Worm (Caenorhabditis elegans) whole organism, late embryonic: ENCODE measurements around the gene set-20.

Experiments used
- C38D4.7 ChIP-seq: fragments of 200-800 bp; sonication (Bioruptor generic); optimal IDR thresholded peaks from 2 replicates; lab custom pipeline; 2018; ENCODE audit warnings: mild to moderate bottlenecking, missing genetic modification characterization, moderate library complexity, missing compliant biosample characterization
- F13H6.1 ChIP-seq: sonication (generic microtip); optimal IDR thresholded peaks from 2 replicates; lab custom pipeline; 2016; ENCODE audit warnings: missing genetic modification characterization, missing compliant biosample characterization
- K02D7.2 ChIP-seq: sonication (generic microtip); optimal IDR thresholded peaks from 2 replicates; lab custom pipeline; 2017; ENCODE audit warnings: mild to moderate bottlenecking, missing genetic modification characterization, missing compliant biosample characterization
- K09A11.1 ChIP-seq: sonication (generic microtip); optimal IDR thresholded peaks from 2 replicates; lab custom pipeline; 2017; ENCODE audit warnings: antibody characterized with exemption, mild to moderate bottlenecking, missing genetic modification characterization, missing compliant biosample characterization; ENCODE audit not compliant: insufficient read depth
- T23F11.4 ChIP-seq: fragments of 200-800 bp; sonication (Bioruptor generic); optimal IDR thresholded peaks from 2 replicates; lab custom pipeline; 2018; ENCODE audit warnings: mild to moderate bottlenecking, missing genetic modification characterization, missing compliant biosample characterization
- ama-1 ChIP-seq: fragments of 150-350 bp; optimal IDR thresholded peaks from 2 replicates; lab custom pipeline; 2014
- ceh-14 ChIP-seq: sonication (generic microtip); optimal IDR thresholded peaks from 2 replicates; lab custom pipeline; 2016; ENCODE audit warnings: missing genotype, missing genetic modification characterization, missing compliant biosample characterization
- ceh-18 ChIP-seq: sonication (generic microtip); optimal IDR thresholded peaks from 2 replicates; lab custom pipeline; 2016; ENCODE audit warnings: missing genetic modification characterization, missing compliant biosample characterization
- ceh-2 ChIP-seq: sonication (generic microtip); optimal IDR thresholded peaks from 2 replicates; lab custom pipeline; 2016; ENCODE audit warnings: missing genotype, missing genetic modification characterization, missing compliant biosample characterization
- ceh-30 ChIP-seq: fragments of 150-350 bp; optimal IDR thresholded peaks from 2 replicates; lab custom pipeline; 2014; ENCODE audit warnings: missing biosample characterization, missing genetic modification characterization
- ceh-31 ChIP-seq: sonication (generic microtip); optimal IDR thresholded peaks from 2 replicates; lab custom pipeline; 2016; ENCODE audit warnings: missing genetic modification characterization, missing compliant biosample characterization
- ceh-45 ChIP-seq: fragments of 200-800 bp; sonication (Bioruptor generic); IDR thresholded peaks from 2 replicates; pipeline ENCODE4 v1.3.6; 2022; ENCODE audit warnings: missing genetic modification reagents, missing genetic modification characterization, missing compliant biosample characterization
- ceh-48 ChIP-seq: sonication (generic microtip); optimal IDR thresholded peaks from 2 replicates; lab custom pipeline; 2016; ENCODE audit warnings: missing genetic modification characterization, inconsistent platforms, missing compliant biosample characterization
- ceh-9 ChIP-seq: sonication (generic microtip); optimal IDR thresholded peaks from 2 replicates; lab custom pipeline; 2016; ENCODE audit warnings: mild to moderate bottlenecking, missing genetic modification characterization, inconsistent platforms, missing compliant biosample characterization
- dmd-4 ChIP-seq: sonication (generic microtip); optimal IDR thresholded peaks from 2 replicates; lab custom pipeline; 2016; ENCODE audit warnings: borderline replicate concordance, missing genetic modification characterization, missing compliant biosample characterization
- dve-1 ChIP-seq: sonication (generic microtip); optimal IDR thresholded peaks from 2 replicates; lab custom pipeline; 2017; ENCODE audit warnings: antibody characterized with exemption, mild to moderate bottlenecking, missing genetic modification characterization, missing compliant biosample characterization
- elt-2 ChIP-seq: sonication (generic microtip); optimal IDR thresholded peaks from 2 replicates; lab custom pipeline; 2016; ENCODE audit warnings: missing genetic modification reagents, missing genetic modification characterization, missing compliant biosample characterization
- ets-4 ChIP-seq: sonication (generic microtip); optimal IDR thresholded peaks from 2 replicates; lab custom pipeline; 2016; ENCODE audit warnings: missing genetic modification characterization, missing compliant biosample characterization
- eyg-1 ChIP-seq: sonication (generic microtip); optimal IDR thresholded peaks from 2 replicates; lab custom pipeline; 2016; ENCODE audit warnings: missing genotype, missing genetic modification characterization, missing compliant biosample characterization
- gmeb-2 ChIP-seq: sonication (generic microtip); optimal IDR thresholded peaks from 2 replicates; lab custom pipeline; 2016; ENCODE audit warnings: missing genetic modification characterization, inconsistent platforms, missing compliant biosample characterization
- hlh-13 ChIP-seq: fragments of 200-800 bp; sonication (Bioruptor generic); optimal IDR thresholded peaks from 2 replicates; lab custom pipeline; 2018; ENCODE audit warnings: mild to moderate bottlenecking, missing genetic modification characterization, missing compliant biosample characterization
- hlh-30 ChIP-seq: sonication (generic microtip); optimal IDR thresholded peaks from 2 replicates; lab custom pipeline; 2017; ENCODE audit warnings: antibody characterized with exemption, missing genetic modification characterization, missing compliant biosample characterization; ENCODE audit not compliant: insufficient read depth
- hlh-6 ChIP-seq: sonication (generic microtip); optimal IDR thresholded peaks from 2 replicates; lab custom pipeline; 2016; ENCODE audit warnings: missing genotype, missing genetic modification characterization, missing compliant biosample characterization
- lim-6 ChIP-seq: sonication (generic microtip); optimal IDR thresholded peaks from 2 replicates; lab custom pipeline; 2016; ENCODE audit warnings: missing genetic modification characterization, missing compliant biosample characterization
- mec-3 ChIP-seq: sonication (generic microtip); optimal IDR thresholded peaks from 2 replicates; lab custom pipeline; 2016; ENCODE audit warnings: borderline replicate concordance, missing genetic modification characterization, missing compliant biosample characterization
- nfya-1 ChIP-seq: sonication (generic microtip); optimal IDR thresholded peaks from 2 replicates; lab custom pipeline; 2017; ENCODE audit warnings: missing genetic modification characterization, mild to moderate bottlenecking, missing compliant biosample characterization, antibody characterized with exemption, moderate library complexity
- odd-2 ChIP-seq: sonication (generic microtip); optimal IDR thresholded peaks from 2 replicates; lab custom pipeline; 2017; ENCODE audit warnings: antibody characterized with exemption, mild to moderate bottlenecking, missing genetic modification characterization, missing compliant biosample characterization
- pag-3 ChIP-seq: sonication (generic microtip); optimal IDR thresholded peaks from 2 replicates; lab custom pipeline; 2016; ENCODE audit warnings: missing compliant biosample characterization, missing genetic modification characterization, borderline replicate concordance
- pat-9 ChIP-seq: fragments of 200-800 bp; sonication (Bioruptor generic); optimal IDR thresholded peaks from 2 replicates; lab custom pipeline; 2018; ENCODE audit warnings: mild to moderate bottlenecking, missing genetic modification characterization, moderate library complexity, missing compliant biosample characterization
- pqm-1 ChIP-seq: sonication (generic microtip); optimal IDR thresholded peaks from 2 replicates; lab custom pipeline; 2016; ENCODE audit warnings: missing genetic modification characterization, missing compliant biosample characterization
- pros-1 ChIP-seq: fragments of 150-350 bp; optimal IDR thresholded peaks from 2 replicates; lab custom pipeline; 2014; ENCODE audit warnings: missing biosample characterization, missing genetic modification reagents, missing genetic modification characterization
- ref-2 ChIP-seq: sonication (generic microtip); optimal IDR thresholded peaks from 2 replicates; lab custom pipeline; 2016; ENCODE audit warnings: missing genetic modification characterization, missing compliant biosample characterization
- sdc-2 ChIP-seq: sonication (generic microtip); optimal IDR thresholded peaks from 2 replicates; lab custom pipeline; 2016; ENCODE audit warnings: missing genotype, missing genetic modification characterization, missing compliant biosample characterization
- sox-2 ChIP-seq: fragments of 200-800 bp; sonication (Bioruptor generic); IDR thresholded peaks from 2 replicates; pipeline ENCODE4 v1.3.6; 2022; ENCODE audit warnings: missing genetic modification reagents, missing genetic modification characterization, missing compliant biosample characterization
- syd-9 ChIP-seq: sonication (generic microtip); optimal IDR thresholded peaks from 2 replicates; lab custom pipeline; 2016; ENCODE audit warnings: mild to moderate bottlenecking, missing genetic modification characterization, moderate library complexity, missing compliant biosample characterization
- tbx-2 ChIP-seq: sonication (generic microtip); optimal IDR thresholded peaks from 2 replicates; lab custom pipeline; 2016; ENCODE audit warnings: missing genetic modification characterization, missing compliant biosample characterization
- tbx-7 ChIP-seq: sonication (generic microtip); optimal IDR thresholded peaks from 2 replicates; lab custom pipeline; 2016; ENCODE audit warnings: missing genotype, missing genetic modification characterization, missing compliant biosample characterization
- ttx-3 ChIP-seq: sonication (generic microtip); optimal IDR thresholded peaks from 2 replicates; lab custom pipeline; 2016; ENCODE audit warnings: missing genetic modification reagents, missing genetic modification characterization, missing compliant biosample characterization
- unc-42 ChIP-seq: sonication (generic microtip); optimal IDR thresholded peaks from 2 replicates; lab custom pipeline; 2016; ENCODE audit warnings: missing genotype, missing genetic modification characterization, missing compliant biosample characterization
- zip-5 ChIP-seq: sonication (generic microtip); optimal IDR thresholded peaks from 2 replicates; lab custom pipeline; 2016; ENCODE audit warnings: missing genetic modification characterization, missing compliant biosample characterization
- ztf-16 ChIP-seq: sonication (generic microtip); optimal IDR thresholded peaks from 2 replicates; lab custom pipeline; 2017; ENCODE audit warnings: missing genetic modification characterization, missing compliant biosample characterization

The set-20 gene

DNA sequence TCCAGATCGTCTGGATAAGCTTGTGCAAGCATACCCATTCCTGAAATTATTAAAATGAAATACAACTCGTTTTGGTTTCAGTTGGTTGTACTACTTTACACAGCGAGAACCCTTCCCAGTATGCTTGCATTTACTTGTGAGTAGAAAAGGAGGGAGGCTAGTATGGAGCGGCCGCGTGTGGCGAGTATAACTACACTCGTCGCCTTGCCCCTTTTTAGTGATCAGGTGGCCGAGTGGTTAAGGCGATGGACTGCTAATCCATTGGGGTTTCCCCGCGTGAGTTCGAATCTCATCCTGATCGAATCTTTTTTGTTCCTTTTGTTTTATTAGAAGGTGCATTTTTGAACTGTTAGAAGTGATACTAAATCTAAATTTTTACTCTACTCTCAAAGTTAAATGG, 21.9 kb upstream of the set-20 start (continued):
- TF ChIP-seq ceh-14 (tag; lab: Kevin White, UChicago) (peak; percentile 76), ref-2 (tag; lab: Kevin White, UChicago) (peak; percentile 82), ets-4 (tag; lab: Kevin White, UChicago) (peak; percentile 33), ceh-31 (peak; percentile 76), zip-5 (tag; lab: Kevin White, UChicago) (peak; percentile 53), ceh-48 (tag; lab: Kevin White, UChicago) (peak; percentile 71), ceh-9 (tag; lab: Kevin White, UChicago) (peak; percentile 58), C38D4.7 (GFP tag; lab: Kevin White, UChicago) (peak; percentile 84), K02D7.2 (tag; lab: Kevin White, UChicago) (peak; percentile 72), nfya-1 (tag; lab: Kevin White, UChicago) (peak; percentile 46), ttx-3 (tag; lab: Kevin White, UChicago) (peak; percentile 85), ceh-2 (tag; lab: Kevin White, UChicago) (peak; percentile 76), mec-3 (tag; lab: Kevin White, UChicago) (peak; percentile 91), tbx-2 (tag; lab: Kevin White, UChicago) (peak; percentile 89), pros-1 (tag; lab: Kevin White, UChicago) (no peak), lim-6 (tag; lab: Kevin White, UChicago) (peak; percentile 67), dmd-4 (tag; lab: Kevin White, UChicago) (peak; percentile 61), hlh-13 (peak; percentile 85), ceh-18 (tag; lab: Kevin White, UChicago) (peak; percentile 63), pat-9 (peak; percentile 91), sox-2 (GFP tag; lab: Robert Waterston, UW) (peak; percentile 91), elt-2 (tag; lab: Kevin White, UChicago) (peak; percentile 93), F13H6.1 (peak; percentile 48), dve-1 (tag; lab: Kevin White, UChicago) (peak; percentile 71), tbx-7 (tag; lab: Kevin White, UChicago) (peak; percentile 63), ztf-16 (tag; lab: Kevin White, UChicago) (peak; percentile 89), ceh-45 (GFP tag; lab: Robert Waterston, UW) (peak; percentile 86), gmeb-2 (tag; lab: Kevin White, UChicago) (peak; percentile 81), pag-3 (tag; lab: Kevin White, UChicago) (no peak), T23F11.4 (GFP tag; lab: Kevin White, UChicago) (peak; percentile 78), unc-42 (tag; lab: Kevin White, UChicago) (peak; percentile 67), K09A11.1 (tag; lab: Kevin White, UChicago) (peak; percentile 78), syd-9 (tag; lab: Kevin White, UChicago) (peak; percentile 84), eyg-1 (tag; lab: Kevin White, UChicago) (peak; percentile 93), ceh-30 (tag; lab: Kevin White, UChicago) (peak; percentile 49), sdc-2 (tag; lab: Kevin White, UChicago) (peak; percentile 91), hlh-6 (tag; lab: Kevin White, UChicago) (peak; percentile 93), ama-1 (lab: Kevin White, UChicago) (no peak), hlh-30 (peak; percentile 57), pqm-1 (peak; percentile 27), odd-2 (tag; lab: Kevin White, UChicago) (peak; percentile 30)
- TF ChIP-seq, all 69 proteins: peak for 60

DNA sequence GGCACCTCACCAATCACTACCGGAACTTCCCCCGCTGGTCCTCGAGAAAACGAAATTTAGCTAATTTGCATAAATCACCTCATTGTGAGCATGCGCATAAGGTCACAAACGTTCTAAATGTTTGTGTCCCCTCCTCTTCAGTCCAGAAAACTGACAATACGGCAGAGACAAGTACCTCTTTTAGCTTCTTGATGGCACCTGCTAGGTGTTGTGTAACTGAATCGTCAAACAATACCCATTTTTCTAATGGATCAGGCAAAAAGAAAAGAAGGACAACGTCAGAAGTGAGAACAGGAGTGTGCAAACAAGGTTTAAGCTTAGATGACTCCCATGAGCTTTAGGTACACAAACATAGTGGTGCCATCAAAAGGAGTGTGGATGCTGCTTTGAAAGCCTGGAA, 13.6 kb upstream of the set-20 start:
- TF ChIP-seq lim-6 (tag; lab: Kevin White, UChicago) (no peak), unc-42 (tag; lab: Kevin White, UChicago) (peak; percentile 7)
